Fruit fly (Drosophila melanogaster): Measurements from ENCODE around the gene CG9451.

Gene CG9451

dm6 chr3L:19500698-19501097, at the start of gene CG9451:
CG9451 (minus strand) TSS chr3L:19500798.
- TF ChIP-seq CG11617 (GFP tag; optimal IDR thresholded peaks at IDR 0.05) = no peak
- no peak for TF ChIP-seq CG1620 (GFP tag; optimal IDR thresholded peaks at IDR 0.05)
- no peak for TF ChIP-seq Clk (GFP tag; optimal IDR thresholded peaks at IDR 0.05)
- no peak for TF ChIP-seq CG33017 (tag; optimal IDR thresholded peaks at IDR 0.05)
- TF ChIP-seq tj (GFP tag; optimal IDR thresholded peaks at IDR 0.05) = no peak
- TF ChIP-seq pad (GFP tag; optimal IDR thresholded peaks at IDR 0.05) = no peak
- no peak for TF ChIP-seq cic (GFP tag; optimal IDR thresholded peaks at IDR 0.05)
- TF ChIP-seq toe (GFP tag; optimal IDR thresholded peaks at IDR 0.05) = no peak
- TF ChIP-seq bab1 (GFP tag; optimal IDR thresholded peaks at IDR 0.05) = no peak
- TF ChIP-seq CG7101 (tag; optimal IDR thresholded peaks at IDR 0.05) = no peak
- TF ChIP-seq Crg-1 (GFP tag; optimal IDR thresholded peaks at IDR 0.05) = no peak
- no peak for TF ChIP-seq Mnt (GFP tag; optimal IDR thresholded peaks at IDR 0.05)
- no peak for TF ChIP-seq Hr96 (GFP tag; optimal IDR thresholded peaks at IDR 0.05)
- TF ChIP-seq kay (GFP tag; ENCODE audit: borderline replicate concordance) = no peak
- no peak for TF ChIP-seq ovo (GFP tag; optimal IDR thresholded peaks at IDR 0.05)
- TF ChIP-seq CG7045 (GFP tag; optimal IDR thresholded peaks at IDR 0.05) = no peak

DNA sequence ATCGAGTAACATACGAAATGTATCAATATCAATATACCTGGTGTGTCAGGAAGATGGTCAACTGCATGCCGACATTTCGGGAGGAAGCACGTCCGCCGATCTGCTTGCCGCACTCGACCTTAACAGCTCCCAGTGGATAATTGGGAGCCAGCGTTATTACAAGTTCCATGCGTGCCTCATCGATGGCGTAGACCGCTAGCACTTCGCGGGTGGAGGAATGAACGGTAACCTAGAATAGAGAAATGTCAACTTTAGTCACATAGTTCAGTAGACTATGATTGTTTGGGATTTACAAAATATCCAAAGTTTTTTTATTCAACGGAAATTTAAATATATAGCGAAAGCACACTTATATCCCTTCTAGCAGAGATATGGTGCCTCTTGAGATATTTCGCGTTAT, 44.2 kb upstream of the CG9451 start, which contains the start of the genes CG46435 and Rcd7:
CG46435 (plus strand) TSS at position 301 of the 400 bp plus-strand sequence.
Rcd7 (plus strand) TSS at position 301 of the 400 bp plus-strand sequence.
- no peak for TF ChIP-seq CG11617 (GFP tag; optimal IDR thresholded peaks at IDR 0.05)
- TF ChIP-seq Crg-1 (GFP tag; optimal IDR thresholded peaks at IDR 0.05) = no peak
- no peak for TF ChIP-seq CG1620 (GFP tag; optimal IDR thresholded peaks at IDR 0.05)
- TF ChIP-seq toe (GFP tag; optimal IDR thresholded peaks at IDR 0.05) = no peak
- TF ChIP-seq cic (GFP tag; optimal IDR thresholded peaks at IDR 0.05) = no peak
- no peak for TF ChIP-seq CG14711 (tag; optimal IDR thresholded peaks at IDR 0.05)
- no peak for TF ChIP-seq ovo (GFP tag; optimal IDR thresholded peaks at IDR 0.05)
- no peak for TF ChIP-seq Hr96 (GFP tag; optimal IDR thresholded peaks at IDR 0.05)
- TF ChIP-seq CG5204 (GFP tag; optimal IDR thresholded peaks at IDR 0.05) = no peak
- no peak for TF ChIP-seq CG33017 (tag; optimal IDR thresholded peaks at IDR 0.05)
- TF ChIP-seq Clk (GFP tag; optimal IDR thresholded peaks at IDR 0.05) = no peak
- TF ChIP-seq tj (GFP tag; optimal IDR thresholded peaks at IDR 0.05) = no peak
- TF ChIP-seq CG7101 (tag; optimal IDR thresholded peaks at IDR 0.05) = no peak
- no peak for TF ChIP-seq kay (GFP tag; ENCODE audit: borderline replicate concordance)
- TF ChIP-seq CG12768 (GFP tag; optimal IDR thresholded peaks at IDR 0.05) = no peak
- no peak for TF ChIP-seq Mnt (GFP tag; optimal IDR thresholded peaks at IDR 0.05)
- no peak for TF ChIP-seq bab1 (GFP tag; optimal IDR thresholded peaks at IDR 0.05)
- TF ChIP-seq CG7045 (GFP tag; optimal IDR thresholded peaks at IDR 0.05) = no peak

DNA sequence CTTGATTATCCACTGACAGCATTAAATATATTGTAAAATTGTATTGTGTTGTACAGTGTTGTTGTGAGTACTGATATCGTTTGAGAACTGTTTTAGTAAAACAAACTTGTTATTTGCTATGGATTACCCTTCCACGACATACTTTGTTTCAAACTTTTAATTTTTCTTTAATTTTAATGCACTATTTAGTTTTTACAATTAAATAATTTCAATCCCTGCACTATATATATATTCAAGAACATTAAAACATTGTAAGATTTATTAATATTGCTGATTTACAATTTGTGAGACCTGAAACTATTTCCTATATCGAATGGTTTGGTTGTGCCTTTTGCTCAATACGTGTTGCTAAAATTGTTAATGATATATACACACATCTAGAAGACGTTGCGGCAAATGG, 43.5 kb upstream of the CG9451 start, which contains the start of the genes CG46434 and Dred:
CG46434 (minus strand) TSS at position 101 of the 400 bp plus-strand sequence.
Dred (minus strand) TSS at position 101 of the 400 bp plus-strand sequence.
- TF ChIP-seq tj (GFP tag; optimal IDR thresholded peaks at IDR 0.05) (no peak), ovo (GFP tag; optimal IDR thresholded peaks at IDR 0.05) (no peak), CG7101 (tag; optimal IDR thresholded peaks at IDR 0.05) (no peak)

DNA sequence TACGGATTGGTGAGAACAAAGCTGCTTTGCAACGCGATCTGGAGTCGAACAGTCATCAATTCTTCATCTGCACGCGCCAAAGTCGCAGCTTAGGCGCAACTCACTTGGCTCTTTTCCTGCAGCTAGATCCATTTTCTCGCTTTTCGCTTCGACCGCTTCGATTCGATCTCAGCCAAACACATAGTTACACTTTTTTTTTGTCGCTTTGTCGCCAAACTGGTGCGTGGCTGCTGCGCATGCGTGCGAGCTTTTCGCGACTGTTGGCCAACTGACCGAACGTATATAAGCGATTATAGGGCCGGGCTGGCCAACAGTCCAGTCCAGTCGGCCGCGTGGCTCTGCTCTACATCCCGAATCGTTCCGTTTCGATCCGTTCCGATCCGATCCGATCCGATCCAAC, 31.8 kb upstream of the CG9451 start, which contains the start of gene Cpr76Bd:
Cpr76Bd (plus strand) TSS at position 301 of the 400 bp plus-strand sequence.
- TF ChIP-seq ovo (GFP tag; optimal IDR thresholded peaks at IDR 0.05) (no peak), CG12768 (GFP tag; optimal IDR thresholded peaks at IDR 0.05) (no peak)

dm6 chr3L:19528547-19528946, 27.9 kb upstream of the CG9451 start:
- TF ChIP-seq kay (GFP tag; ENCODE audit: borderline replicate concordance) = no peak
- no peak for TF ChIP-seq CG7045 (GFP tag; optimal IDR thresholded peaks at IDR 0.05)
- no peak for TF ChIP-seq CG7101 (tag; optimal IDR thresholded peaks at IDR 0.05)
- TF ChIP-seq cnc (optimal IDR thresholded peaks at IDR 0.05) = no peak
- no peak for TF ChIP-seq CG5204 (GFP tag; optimal IDR thresholded peaks at IDR 0.05)
- no peak for TF ChIP-seq Mnt (GFP tag; optimal IDR thresholded peaks at IDR 0.05)
- no peak for TF ChIP-seq Crg-1 (GFP tag; optimal IDR thresholded peaks at IDR 0.05)
- TF ChIP-seq ovo (GFP tag; optimal IDR thresholded peaks at IDR 0.05) = no peak
- TF ChIP-seq bab1 (GFP tag; optimal IDR thresholded peaks at IDR 0.05) = no peak
- no peak for TF ChIP-seq CG12768 (GFP tag; optimal IDR thresholded peaks at IDR 0.05)
- no peak for TF ChIP-seq CG11617 (GFP tag; optimal IDR thresholded peaks at IDR 0.05)

dm6 chr3L:19525736-19526135, 25.1 kb upstream of the CG9451 start:
- TF ChIP-seq Hr96 (GFP tag; optimal IDR thresholded peaks at IDR 0.05) (no peak), cic (GFP tag; optimal IDR thresholded peaks at IDR 0.05) (no peak), cnc (optimal IDR thresholded peaks at IDR 0.05) (no peak), CG11617 (GFP tag; optimal IDR thresholded peaks at IDR 0.05) (no peak), Clk (GFP tag; optimal IDR thresholded peaks at IDR 0.05) (no peak), Mnt (GFP tag; optimal IDR thresholded peaks at IDR 0.05) (no peak), CG5204 (GFP tag; optimal IDR thresholded peaks at IDR 0.05) (no peak), bab1 (GFP tag; optimal IDR thresholded peaks at IDR 0.05) (no peak), kay (GFP tag; ENCODE audit: borderline replicate concordance) (no peak), CG14711 (tag; optimal IDR thresholded peaks at IDR 0.05) (no peak)

DNA sequence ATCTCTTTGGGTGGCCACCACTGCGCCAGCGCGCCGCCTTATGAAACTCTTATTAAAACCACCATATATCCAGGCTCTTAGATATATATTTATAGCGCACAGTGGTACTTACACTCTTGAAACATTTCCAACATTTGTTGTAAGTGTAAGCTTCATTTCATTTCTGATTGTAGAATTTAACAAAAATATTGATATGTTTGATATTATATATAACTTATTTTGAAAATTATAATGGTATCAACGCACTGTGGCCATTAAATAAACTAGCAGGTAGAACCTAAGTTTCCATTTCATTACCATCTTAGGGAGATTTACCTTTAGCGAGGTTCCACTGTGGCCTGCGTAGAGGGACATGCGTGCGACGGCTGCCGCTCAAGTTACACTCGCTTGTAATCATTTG, 24.1 kb upstream of the CG9451 start:
- no peak for TF ChIP-seq Crg-1 (GFP tag; optimal IDR thresholded peaks at IDR 0.05)
- TF ChIP-seq CG7045 (GFP tag; optimal IDR thresholded peaks at IDR 0.05) = no peak
- TF ChIP-seq Clk (GFP tag; optimal IDR thresholded peaks at IDR 0.05) = no peak
- no peak for TF ChIP-seq CG14711 (tag; optimal IDR thresholded peaks at IDR 0.05)
- no peak for TF ChIP-seq ovo (GFP tag; optimal IDR thresholded peaks at IDR 0.05)
- no peak for TF ChIP-seq CG33017 (tag; optimal IDR thresholded peaks at IDR 0.05)
- TF ChIP-seq kay (GFP tag; ENCODE audit: borderline replicate concordance) = no peak
- no peak for TF ChIP-seq Mnt (GFP tag; optimal IDR thresholded peaks at IDR 0.05)

Data from whole organism, adult.